Fruit fly (Drosophila melanogaster): Measurements from ENCODE around the gene vex.

vex gene

DNA sequence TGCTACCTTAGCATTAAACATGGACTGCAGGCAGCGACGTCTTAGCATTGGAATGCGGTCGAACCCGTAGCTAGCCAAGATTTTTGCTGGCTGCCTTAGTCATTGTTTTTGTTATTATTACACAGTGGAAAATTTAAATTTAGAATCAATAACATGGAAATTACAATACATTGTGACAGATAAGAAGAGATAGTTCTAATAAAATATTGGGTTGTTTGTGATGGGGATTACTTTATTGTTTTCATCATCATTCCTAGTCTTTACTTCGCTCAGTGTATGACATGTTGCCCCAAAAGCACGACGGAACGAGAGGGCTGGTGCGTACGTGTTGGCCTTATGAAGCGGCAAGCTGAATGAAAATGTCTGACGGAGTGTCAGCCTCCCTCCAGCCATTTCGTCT lies 103.1 kb downstream of the vex start (continued):
- TF ChIP-seq phol (tag; optimal IDR thresholded peaks at IDR 0.05) (peak; percentile 85), Dbx (GFP tag; IDR thresholded peaks at IDR 0.05) (peak; percentile 74; the same call in 2 of the 3 replicates), zfh1 (GFP tag; IDR thresholded peaks at IDR 0.05) (peak; percentile 79), tgo (GFP tag; IDR thresholded peaks at IDR 0.05) (peak; percentile 80), CG2889 (GFP tag; IDR thresholded peaks at IDR 0.05) (peak; percentile 52; the same call in 1 of the 3 replicates), ken (GFP tag; IDR thresholded peaks at IDR 0.05) (peak; percentile 83), sens-2 (GFP tag; IDR thresholded peaks at IDR 0.05) (peak; percentile 70), sr (GFP tag; IDR thresholded peaks at IDR 0.05) (peak; percentile 58; the same call in 1 of the 3 replicates), CG6654 (GFP tag; optimal IDR thresholded peaks at IDR 0.05) (peak; percentile 40), Rfx (GFP tag; IDR thresholded peaks at IDR 0.05) (peak; percentile 88), so (GFP tag; IDR thresholded peaks at IDR 0.05) (peak; percentile 91), Dip2 (GFP tag; IDR thresholded peaks at IDR 0.05) (peak; percentile 36; the same call in 1 of the 2 replicates), lbe (GFP tag; optimal IDR thresholded peaks at IDR 0.05) (no peak), CG9727 (GFP tag; optimal IDR thresholded peaks at IDR 0.05) (peak; percentile 78), klu (GFP tag; IDR thresholded peaks at IDR 0.05) (peak; percentile 45; the same call in 1 of the 2 replicates), CG18599 (GFP tag; optimal IDR thresholded peaks at IDR 0.05) (peak; percentile 84), BtbVII (GFP tag; optimal IDR thresholded peaks at IDR 0.05) (peak; percentile 74), nerfin-2 (GFP tag; IDR thresholded peaks at IDR 0.05; ENCODE audit: partially characterized antibody) (no peak), zen (tag; optimal IDR thresholded peaks at IDR 0.05) (peak; percentile 64), Oaz (GFP tag; IDR thresholded peaks at IDR 0.05) (peak; percentile 79), Taf1 (GFP tag; IDR thresholded peaks at IDR 0.05) (peak; percentile 68; the same call in 1 of the 2 replicates), tup (GFP tag; optimal IDR thresholded peaks at IDR 0.05) (peak; percentile 26), gfzf (GFP tag; optimal IDR thresholded peaks at IDR 0.05) (no peak), Nf-YB (GFP tag; optimal IDR thresholded peaks at IDR 0.05) (peak; percentile 55), wdn (GFP tag; IDR thresholded peaks at IDR 0.05) (peak; percentile 50), CG6254 (GFP tag; optimal IDR thresholded peaks at IDR 0.05) (peak; percentile 58), CG12659 (GFP tag; optimal IDR thresholded peaks at IDR 0.05) (peak; percentile 81), Fer3 (tag; optimal IDR thresholded peaks at IDR 0.05) (peak; percentile 86), CG17829 (tag; optimal IDR thresholded peaks at IDR 0.05) (peak; percentile 81), pum (GFP tag; optimal IDR thresholded peaks at IDR 0.05) (peak; percentile 78), Dref (GFP tag; IDR thresholded peaks at IDR 0.05) (no peak), kay (GFP tag; optimal IDR thresholded peaks at IDR 0.05) (peak; percentile 82), CG4404 (GFP tag; IDR thresholded peaks at IDR 0.05) (peak; percentile 55), Hr78 (GFP tag; optimal IDR thresholded peaks at IDR 0.05) (peak in 1 of 2 experiments; percentile 74), exex (tag; optimal IDR thresholded peaks at IDR 0.05) (peak; percentile 48), CG3163 (GFP tag; optimal IDR thresholded peaks at IDR 0.05) (peak; percentile 45), CG16863 (GFP tag; optimal IDR thresholded peaks at IDR 0.05) (peak; percentile 73), B-H1 (GFP tag; IDR thresholded peaks at IDR 0.05) (peak; percentile 76), sima (GFP tag; optimal IDR thresholded peaks at IDR 0.05) (peak; percentile 15), CG30020 (tag; optimal IDR thresholded peaks at IDR 0.05) (peak; percentile 42), CG16815 (GFP tag; optimal IDR thresholded peaks at IDR 0.05) (peak; percentile 32), E2f1 (GFP tag; IDR thresholded peaks at IDR 0.05) (peak; percentile 81), CG17186 (GFP tag; optimal IDR thresholded peaks at IDR 0.05) (no peak), HLH3B (GFP tag; IDR thresholded peaks at IDR 0.05) (peak; percentile 88), Hey (tag; optimal IDR thresholded peaks at IDR 0.05) (peak; percentile 46), ro (GFP tag; IDR thresholded peaks at IDR 0.05) (0 out of 2 replicates have a peak, but pooled peaks have one; percentile 42), CG10431 (GFP tag; optimal IDR thresholded peaks at IDR 0.05) (peak; percentile 15), CG18619 (GFP tag; optimal IDR thresholded peaks at IDR 0.05) (peak; percentile 60), repo (GFP tag; optimal IDR thresholded peaks at IDR 0.05) (peak; percentile 74), CG8944 (GFP tag; optimal IDR thresholded peaks at IDR 0.05) (peak; percentile 62), CG8089 (GFP tag; optimal IDR thresholded peaks at IDR 0.05) (peak; percentile 56)

All from whole organism, embryonic.